Worm (Caenorhabditis elegans): ENCODE results near the gene alh-12.
"Not testable (repeated sequence)": the region's sequence is repeated elsewhere in the genome, so short reads cannot be mapped to it uniquely, and the experiment has no call there.

alh-12 gene

DNA sequence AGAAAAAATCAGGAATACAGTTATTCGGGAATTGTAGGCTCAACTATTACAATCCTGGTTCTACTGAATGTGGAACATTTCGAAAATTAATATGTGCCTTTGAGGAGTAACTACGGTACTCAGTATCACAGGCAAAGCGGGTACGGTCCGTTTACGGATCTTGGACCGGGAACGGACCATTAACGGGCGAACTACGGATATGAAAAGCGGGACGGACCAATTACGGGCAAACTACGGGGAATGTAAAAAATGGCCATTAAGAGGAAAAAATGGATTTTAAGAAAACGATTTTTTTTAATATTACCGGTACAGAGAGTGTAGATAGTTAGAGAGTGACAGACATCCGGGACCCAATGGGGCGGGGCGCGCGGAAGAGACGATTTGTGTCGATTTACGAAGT lies 15.1 kb downstream of the alh-12 start, which contains the start of gene H14A12.5:
Gene H14A12.5, minus strand, starts transcription at position 101 of the 400 bp plus-strand sequence.
- TF ChIP-seq nhr-25, ceh-16, unc-39 (tag; optimal IDR thresholded peaks at IDR 0.05): not testable (repeated sequence)

- TF ChIP-seq zag-1 (tag; optimal IDR thresholded peaks at IDR 0.05): no peak
- no peak for TF ChIP-seq sma-9 (GFP tag; optimal IDR thresholded peaks at IDR 0.05)
- TF ChIP-seq sma-9 (tag; optimal IDR thresholded peaks at IDR 0.05): no peak
- no peak for TF ChIP-seq unc-39 (tag; optimal IDR thresholded peaks at IDR 0.05)
- TF ChIP-seq nhr-10 (tag; optimal IDR thresholded peaks at IDR 0.05): no peak
- no peak for TF ChIP-seq nhr-12 (tag; optimal IDR thresholded peaks at IDR 0.05)
- no peak for TF ChIP-seq alr-1 (tag; optimal IDR thresholded peaks at IDR 0.05)
- TF ChIP-seq dmd-4 (tag; optimal IDR thresholded peaks at IDR 0.05): no peak
- peak; percentile 32 for TF ChIP-seq gmeb-1 (tag; optimal IDR thresholded peaks at IDR 0.05)
- TF ChIP-seq nhr-21 (tag; optimal IDR thresholded peaks at IDR 0.05): no peak
- no peak for TF ChIP-seq crh-2 (tag; optimal IDR thresholded peaks at IDR 0.05)
- peak; percentile 98 for TF ChIP-seq fos-1 (tag; optimal IDR thresholded peaks at IDR 0.05)
- no peak for TF ChIP-seq nhr-237 (tag; optimal IDR thresholded peaks at IDR 0.05)
- no peak for TF ChIP-seq blmp-1 (tag; optimal IDR thresholded peaks at IDR 0.05; ENCODE audit: insufficient read depth)
- no peak for TF ChIP-seq lin-13 (GFP tag; optimal IDR thresholded peaks at IDR 0.05)
These were observed 25.1 kb downstream of the alh-12 start for ce11 chrIII:7478932-7479331.

- TF ChIP-seq F13H6.1 (tag; optimal IDR thresholded peaks at IDR 0.05) (no peak), crh-2 (tag; optimal IDR thresholded peaks at IDR 0.05) (no peak), nhr-129 (tag; optimal IDR thresholded peaks at IDR 0.05) (no peak), alr-1 (tag; optimal IDR thresholded peaks at IDR 0.05) (no peak), sem-4 (tag; optimal IDR thresholded peaks at IDR 0.05) (no peak), nhr-6 (tag; optimal IDR thresholded peaks at IDR 0.05) (no peak), unc-55 (GFP tag; optimal IDR thresholded peaks at IDR 0.05) (no peak), unc-62 (GFP tag; optimal IDR thresholded peaks at IDR 0.05) (no peak), fos-1 (tag; optimal IDR thresholded peaks at IDR 0.05) (no peak), elt-3 (tag; optimal IDR thresholded peaks at IDR 0.05) (no peak), ztf-1 (GFP tag; conservative IDR thresholded peaks at IDR 0.05) (no peak), nhr-10 (tag; optimal IDR thresholded peaks at IDR 0.05) (no peak)
These were observed 30.9 kb downstream of the alh-12 start for ce11 chrIII:7484765-7485164.

DNA sequence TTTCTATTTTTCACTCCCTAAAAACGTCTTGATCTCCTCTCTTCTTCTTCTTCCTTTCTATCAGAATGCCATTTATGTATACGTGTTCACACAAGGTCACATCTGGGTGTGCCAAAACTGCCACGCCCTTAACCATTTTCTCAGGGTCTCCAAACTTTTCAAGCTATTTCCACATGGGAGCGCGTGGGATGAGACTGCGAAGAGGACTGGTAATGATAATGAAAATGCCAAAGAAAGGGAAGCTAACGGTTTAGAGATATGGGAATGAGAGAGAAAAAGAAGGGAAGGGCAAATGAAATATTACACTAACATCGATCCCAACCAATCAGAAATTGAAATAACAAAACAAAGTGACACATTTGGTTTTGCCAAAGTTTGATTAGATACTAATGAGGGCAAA lies 34.4 kb downstream of the alh-12 start:
- TF ChIP-seq ceh-82 (tag; optimal IDR thresholded peaks at IDR 0.05): no peak
- no peak for TF ChIP-seq Y55F3AM.14 (GFP tag; optimal IDR thresholded peaks at IDR 0.05)
- no peak for TF ChIP-seq nhr-10 (tag; optimal IDR thresholded peaks at IDR 0.05)
- no peak for TF ChIP-seq ceh-16 (tag; optimal IDR thresholded peaks at IDR 0.05)
- peak; percentile 60 for TF ChIP-seq nhr-6 (tag; optimal IDR thresholded peaks at IDR 0.05)
- no peak for TF ChIP-seq mab-5 (tag; optimal IDR thresholded peaks at IDR 0.05)
- no peak for TF ChIP-seq ztf-4 (tag; optimal IDR thresholded peaks at IDR 0.05)
- peak; percentile 17 for TF ChIP-seq nhr-129 (tag; optimal IDR thresholded peaks at IDR 0.05)
- no peak for TF ChIP-seq F13H6.1 (tag; optimal IDR thresholded peaks at IDR 0.05)
- peak; percentile 86 for TF ChIP-seq blmp-1 (tag; optimal IDR thresholded peaks at IDR 0.05; ENCODE audit: insufficient read depth)
- TF ChIP-seq sma-3 (GFP tag; optimal IDR thresholded peaks at IDR 0.05): peak; percentile 89
- TF ChIP-seq lin-13 (GFP tag; optimal IDR thresholded peaks at IDR 0.05): no peak
- no peak for TF ChIP-seq R02D3.7 (tag; optimal IDR thresholded peaks at IDR 0.05)
- TF ChIP-seq lsy-2 (tag; optimal IDR thresholded peaks at IDR 0.05): no peak
- TF ChIP-seq aly-2 (tag; optimal IDR thresholded peaks at IDR 0.05): no peak
- TF ChIP-seq nhr-25 (tag; optimal IDR thresholded peaks at IDR 0.05): peak; percentile 83
- TF ChIP-seq zag-1 (tag; optimal IDR thresholded peaks at IDR 0.05): no peak
- TF ChIP-seq dmd-4 (tag; optimal IDR thresholded peaks at IDR 0.05): no peak
- peak; percentile 57 for TF ChIP-seq crh-2 (tag; optimal IDR thresholded peaks at IDR 0.05)
- peak; percentile 39 for TF ChIP-seq fos-1 (tag; optimal IDR thresholded peaks at IDR 0.05)
- TF ChIP-seq ztf-11 (tag; optimal IDR thresholded peaks at IDR 0.05): no peak
- TF ChIP-seq egl-27 (tag; optimal IDR thresholded peaks at IDR 0.05): peak; percentile 9
- TF ChIP-seq snpc-4 (tag; optimal IDR thresholded peaks at IDR 0.05): no peak
- TF ChIP-seq nhr-77 (tag; optimal IDR thresholded peaks at IDR 0.05): no peak
- TF ChIP-seq mbf-1 (tag; optimal IDR thresholded peaks at IDR 0.05): no peak
- no peak for TF ChIP-seq alr-1 (tag; optimal IDR thresholded peaks at IDR 0.05)
- peak; percentile 44 for TF ChIP-seq sma-9 (GFP tag; optimal IDR thresholded peaks at IDR 0.05)
- TF ChIP-seq sma-9 (tag; optimal IDR thresholded peaks at IDR 0.05): no peak
- TF ChIP-seq nhr-21 (tag; optimal IDR thresholded peaks at IDR 0.05): peak; percentile 47
- no peak for TF ChIP-seq ama-1 (optimal IDR thresholded peaks at IDR 0.05)
